Worm (Caenorhabditis elegans) whole organism, midembryonic: ENCODE results near the gene srbc-36.

Experiments used
- cog-1 ChIP-seq: sonication (generic microtip); optimal IDR thresholded peaks from 2 replicates; lab custom pipeline; 2016; ENCODE audit warnings: missing genetic modification characterization, missing compliant biosample characterization
- ztf-23 ChIP-seq: fragments of 200-800 bp; sonication (Bioruptor generic); IDR thresholded peaks from 2 replicates; pipeline ENCODE4 v1.3.6; 2022; ENCODE audit warnings: missing genetic modification reagents, missing genetic modification characterization, missing compliant biosample characterization

DNA sequence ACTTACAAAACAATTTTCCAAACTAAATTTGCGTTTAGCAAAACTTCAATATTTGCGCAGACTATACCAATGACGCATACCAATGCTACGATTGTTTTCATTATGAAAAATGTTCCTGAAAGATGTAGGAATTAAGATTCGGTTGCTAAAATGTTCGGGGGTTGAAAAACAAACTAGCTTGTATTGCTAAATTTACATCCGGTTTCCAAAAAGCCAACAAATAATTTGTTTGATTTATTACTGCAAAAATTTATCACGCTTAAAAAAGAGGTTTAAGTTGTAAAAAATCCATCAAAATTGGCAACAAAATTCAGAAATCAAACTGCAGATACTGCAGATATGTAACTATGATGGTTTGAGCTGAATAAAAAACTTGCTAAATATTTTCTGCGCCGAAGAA lies 10.0 kb downstream of the srbc-36 start, which contains the start of gene srbc-30:
- TF ChIP-seq cog-1 (no peak), ztf-23 (GFP tag; lab: Robert Waterston, UW) (no peak)
